Worm (Caenorhabditis elegans): ENCODE results near the gene F23H12.5.

The F23H12.5 gene

ce11 chrV:12343419-12343969 is 15.0 kb upstream of the F23H12.5 start, which contains the start of gene tomm-20 (continued):
- TF ChIP-seq elt-3 (tag; optimal IDR thresholded peaks at IDR 0.05) (peak in 3 of 6 experiments; percentile 74 to 94 (median 94)), lin-13 (GFP tag; optimal IDR thresholded peaks at IDR 0.05) (peak; percentile 92), hpl-2 (GFP tag; optimal IDR thresholded peaks at IDR 0.05) (peak; percentile 69), egl-27 (tag; optimal IDR thresholded peaks at IDR 0.05) (no peak), isw-1 (GFP tag; IDR thresholded peaks at IDR 0.05) (peak; percentile 90), nhr-85 (tag) (peak; percentile 97), unc-98 (GFP tag; IDR thresholded peaks at IDR 0.05) (peak; percentile 55; the same call in 1 of the 2 replicates), fkh-4 (tag; optimal IDR thresholded peaks at IDR 0.05; ENCODE audit: borderline replicate concordance) (peak; percentile 65)

- TF ChIP-seq mab-9 (GFP tag; IDR thresholded peaks at IDR 0.05) (no peak), nhr-71 (tag; optimal IDR thresholded peaks at IDR 0.05) (no peak), jun-1 (tag; optimal IDR thresholded peaks at IDR 0.05) (no peak), ceh-8 (GFP tag; optimal IDR thresholded peaks at IDR 0.05) (no peak), alr-1 (tag; optimal IDR thresholded peaks at IDR 0.05; ENCODE audit: borderline replicate concordance) (no peak), sptf-1 (tag; optimal IDR thresholded peaks at IDR 0.05) (no peak), lin-39 (tag; optimal IDR thresholded peaks at IDR 0.05) (no peak), pax-3 (tag; optimal IDR thresholded peaks at IDR 0.05) (no peak), zip-4 (GFP tag; optimal IDR thresholded peaks at IDR 0.05) (no peak), mdl-1 (tag; optimal IDR thresholded peaks at IDR 0.05) (no peak), efl-1 (optimal IDR thresholded peaks at IDR 0.05) (no peak), efl-1 (GFP tag; optimal IDR thresholded peaks at IDR 0.05 in 1 of 2) (no peak), C16A3.4 (tag; optimal IDR thresholded peaks at IDR 0.05) (no peak), skn-1 (tag; optimal IDR thresholded peaks at IDR 0.05) (no peak), isw-1 (GFP tag; IDR thresholded peaks at IDR 0.05) (no peak)
Measured at ce11 chrV:12344845-12345244, 13.6 kb upstream of the F23H12.5 start, which contains the start of gene F23H12.3. TSS of gene F23H12.3 (plus strand) at chrV:12345145.

- TF ChIP-seq lin-35 (GFP tag; optimal IDR thresholded peaks at IDR 0.05) (no peak), C34B4.2 (tag; optimal IDR thresholded peaks at IDR 0.05) (no peak), efl-3 (GFP tag; optimal IDR thresholded peaks at IDR 0.05) (no peak), nhr-85 (tag) (no peak), hpl-2 (GFP tag; optimal IDR thresholded peaks at IDR 0.05) (no peak), sox-4 (tag; optimal IDR thresholded peaks at IDR 0.05) (no peak), fkh-10 (GFP tag; optimal IDR thresholded peaks at IDR 0.05) (no peak), nhr-77 (tag; optimal IDR thresholded peaks at IDR 0.05) (no peak), zip-4 (GFP tag; optimal IDR thresholded peaks at IDR 0.05) (no peak), blmp-1 (tag; optimal IDR thresholded peaks at IDR 0.05) (no peak)
Measured at ce11 chrV:12345808-12346207, 12.6 kb upstream of the F23H12.5 start, which contains the start of gene snb-2. TSS of gene snb-2 (minus strand) at chrV:12345908.

DNA sequence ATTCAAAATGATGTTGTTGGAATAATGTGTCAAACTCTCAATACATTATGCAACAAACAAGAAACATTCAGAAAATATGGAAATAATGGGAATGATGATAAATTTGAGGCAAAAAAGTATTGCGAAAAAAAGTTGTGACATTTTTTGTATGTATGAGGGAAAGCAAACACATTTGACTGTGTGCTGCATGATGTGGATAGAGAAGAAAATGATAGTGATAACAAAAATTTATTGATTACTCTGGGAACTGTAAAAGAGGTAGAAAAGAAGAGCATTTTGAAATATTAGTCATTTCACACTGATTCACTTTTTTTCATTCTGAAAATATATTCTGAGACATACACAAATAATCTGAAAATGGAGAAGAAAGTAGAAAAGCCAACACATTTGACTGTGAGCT is 10.6 kb upstream of the F23H12.5 start:
- TF ChIP-seq sox-4 (tag; optimal IDR thresholded peaks at IDR 0.05), result no peak
- no peak for TF ChIP-seq ceh-88 (GFP tag; IDR thresholded peaks at IDR 0.05)
- peak in 1 of 2 experiments; percentile 6 for TF ChIP-seq lin-35 (GFP tag; optimal IDR thresholded peaks at IDR 0.05)
- peak; percentile 26 for TF ChIP-seq elt-2 (tag; optimal IDR thresholded peaks at IDR 0.05)

DNA sequence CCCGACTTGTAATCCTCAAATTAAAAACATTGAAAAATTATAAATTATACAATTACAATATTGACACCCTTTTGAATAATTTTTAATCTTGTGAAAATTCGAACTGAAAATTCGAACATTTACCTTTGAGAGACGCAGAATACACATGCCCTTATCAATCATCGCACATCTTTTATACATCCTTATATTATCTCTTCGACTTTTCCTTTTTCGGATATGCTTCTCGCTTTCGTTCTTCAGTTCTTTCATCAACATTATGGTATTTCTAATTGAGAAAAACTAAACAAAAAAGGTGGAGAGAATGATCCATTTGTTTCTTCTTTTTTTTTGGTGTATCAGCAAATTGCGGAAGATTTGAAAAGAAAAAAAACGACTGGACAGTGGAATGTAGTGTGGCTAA is 9.1 kb upstream of the F23H12.5 start:
- no peak for TF ChIP-seq sptf-1 (tag; optimal IDR thresholded peaks at IDR 0.05)
- peak; percentile 96 for TF ChIP-seq blmp-1 (tag; optimal IDR thresholded peaks at IDR 0.05)
- no peak for TF ChIP-seq sup-37 (GFP tag; optimal IDR thresholded peaks at IDR 0.05)
- no peak for TF ChIP-seq hlh-4 (tag; optimal IDR thresholded peaks at IDR 0.05)
